Worm (Caenorhabditis elegans) whole organism, L4 larva: ENCODE measurements around the gene F48G7.12.

ENCODE experiments used
- T26A8.4 ChIP-seq: fragments of 200-800 bp; sonication (Bioruptor generic); IDR thresholded peaks from 2 replicates; pipeline ENCODE4 v1.3.6; 2022; ENCODE audit warnings: missing genetic modification characterization, missing compliant biosample characterization
- aly-2 ChIP-seq: sonication (generic microtip); optimal IDR thresholded peaks from 2 replicates; lab custom pipeline; 2018; ENCODE audit warnings: missing biosample characterization, missing genetic modification characterization
- dpl-1 ChIP-seq: fragments of 150-350 bp; optimal IDR thresholded peaks from 2 replicates; lab custom pipeline; 2014; ENCODE audit warnings: missing biosample characterization, missing genetic modification reagents, missing genetic modification characterization
- lin-39 ChIP-seq: fragments of 150-350 bp; optimal IDR thresholded peaks from 2 replicates; lab custom pipeline; 2014; ENCODE audit warnings: missing biosample characterization, missing genetic modification reagents, missing genetic modification characterization
- nhr-102 ChIP-seq: sonication (generic microtip); optimal IDR thresholded peaks from 2 replicates; lab custom pipeline; 2016; ENCODE audit warnings: mild to moderate bottlenecking, missing genetic modification characterization, moderate library complexity, missing compliant biosample characterization
- nhr-111 ChIP-seq: fragments of 200-800 bp; sonication (Bioruptor generic); optimal IDR thresholded peaks from 2 replicates; lab custom pipeline; 2018; ENCODE audit warnings: mild to moderate bottlenecking, missing genetic modification characterization, missing compliant biosample characterization
- nhr-6 ChIP-seq: fragments of 150-350 bp; optimal IDR thresholded peaks from 2 replicates; lab custom pipeline; 2014; ENCODE audit warnings: missing biosample characterization, missing genetic modification characterization
- pqm-1 ChIP-seq: sonication (generic microtip); optimal IDR thresholded peaks from 2 replicates; lab custom pipeline; 2017; ENCODE audit warnings: missing biosample characterization, missing genetic modification characterization
- spr-1 ChIP-seq: sonication (generic microtip); optimal IDR thresholded peaks from 2 replicates; lab custom pipeline; 2016; ENCODE audit warnings: mild to moderate bottlenecking, missing genetic modification characterization, missing compliant biosample characterization

DNA sequence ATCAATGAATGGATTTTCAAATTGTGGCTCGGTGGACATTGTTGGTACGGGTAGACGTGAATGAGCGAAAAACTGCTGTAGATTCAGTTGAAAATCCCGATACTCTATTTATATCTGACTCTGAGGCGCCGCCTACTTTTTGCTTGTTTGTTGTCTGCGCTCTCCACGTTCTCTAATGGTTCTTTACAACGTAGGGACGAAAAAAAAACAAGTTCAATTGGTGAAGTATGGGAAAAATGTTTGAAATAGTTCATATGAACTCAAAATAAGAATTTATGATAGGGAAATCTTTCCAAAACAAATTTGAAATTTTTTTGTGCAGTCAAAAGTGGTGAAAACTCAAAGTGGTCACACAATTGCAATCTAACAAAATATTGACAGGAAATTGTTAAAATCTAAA is 11.2 kb downstream of the F48G7.12 start, which contains the start of gene F48G7.10:
- TF ChIP-seq dpl-1 (GFP tag; lab: Kevin White, UChicago), result no peak
- TF ChIP-seq nhr-111 (GFP tag; lab: Kevin White, UChicago), result no peak
- no peak for TF ChIP-seq T26A8.4
- no peak for TF ChIP-seq nhr-6 (tag; lab: Kevin White, UChicago)
- TF ChIP-seq aly-2 (tag; lab: Kevin White, UChicago), result no peak
- TF ChIP-seq lin-39 (tag; lab: Kevin White, UChicago), result no peak
- TF ChIP-seq nhr-102, result no peak
- TF ChIP-seq pqm-1 (tag; lab: Kevin White, UChicago), result no peak
- no peak for TF ChIP-seq spr-1 (tag; lab: Kevin White, UChicago)
